Fruit fly (Drosophila melanogaster) whole organism, adult: ENCODE data around the gene CkIIalpha-i1.

Source experiments
- CG11617 ChIP-seq: fragments of 200-800 bp; sonication (Bioruptor generic); optimal IDR thresholded peaks from 2 replicates; lab custom pipeline; 2017; ENCODE audit warnings: mild to moderate bottlenecking, missing biosample characterization, missing genetic modification reagents, missing genetic modification characterization
- CG12768 ChIP-seq: fragments of 200-800 bp; sonication (Bioruptor generic); optimal IDR thresholded peaks from 2 replicates; lab custom pipeline; 2017; ENCODE audit warnings: missing biosample characterization, missing genetic modification characterization, mild to moderate bottlenecking, moderate library complexity, missing genetic modification reagents
- CG14711 ChIP-seq: fragments of 200-800 bp; sonication (Bioruptor generic); optimal IDR thresholded peaks from 2 replicates; lab custom pipeline; 2018; ENCODE audit warnings: missing biosample characterization, mild to moderate bottlenecking, missing genetic modification characterization, moderate library complexity
- CG1620 ChIP-seq: fragments of 200-800 bp; sonication (Bioruptor generic); optimal IDR thresholded peaks from 2 replicates; lab custom pipeline; 2016; ENCODE audit warnings: missing biosample characterization, missing genetic modification characterization
- CG33017 ChIP-seq: fragments of 200-800 bp; sonication (Bioruptor generic); optimal IDR thresholded peaks from 2 replicates; lab custom pipeline; 2018; ENCODE audit warnings: missing biosample characterization, mild to moderate bottlenecking, missing genetic modification characterization, moderate library complexity
- CG5204 ChIP-seq: fragments of 200-800 bp; sonication (Bioruptor generic); optimal IDR thresholded peaks from 2 replicates; lab custom pipeline; 2016; ENCODE audit warnings: missing biosample characterization, missing genetic modification characterization
- CG7045 ChIP-seq: fragments of 200-800 bp; sonication (Bioruptor generic); optimal IDR thresholded peaks from 2 replicates; lab custom pipeline; 2017; ENCODE audit warnings: missing biosample characterization, mild to moderate bottlenecking, missing genetic modification characterization
- CG7101 ChIP-seq: fragments of 200-800 bp; sonication (Bioruptor generic); optimal IDR thresholded peaks from 2 replicates; lab custom pipeline; 2018; ENCODE audit warnings: missing biosample characterization, mild to moderate bottlenecking, missing genetic modification characterization, moderate library complexity
- Clk ChIP-seq: fragments of 200-800 bp; sonication (Bioruptor generic); optimal IDR thresholded peaks from 2 replicates; lab custom pipeline; 2017; ENCODE audit warnings: missing biosample characterization, missing genetic modification characterization
- Crg-1 ChIP-seq: fragments of 200-800 bp; sonication (Bioruptor generic); optimal IDR thresholded peaks from 2 replicates; lab custom pipeline; 2016; ENCODE audit warnings: missing biosample characterization, missing genetic modification characterization
- Hr96 ChIP-seq: fragments of 200-800 bp; sonication (Bioruptor generic); optimal IDR thresholded peaks from 2 replicates; lab custom pipeline; 2016; ENCODE audit warnings: missing biosample characterization, missing genetic modification characterization
- Mnt ChIP-seq: fragments of 200-800 bp; sonication (Bioruptor generic); optimal IDR thresholded peaks from 2 replicates; lab custom pipeline; 2016; ENCODE audit warnings: missing biosample characterization, mild to moderate bottlenecking, missing genetic modification characterization
- bab1 ChIP-seq: fragments of 200-800 bp; sonication (Bioruptor generic); optimal IDR thresholded peaks from 3 replicates; lab custom pipeline; 2019; ENCODE audit warnings: missing biosample characterization, mild to moderate bottlenecking, missing genetic modification characterization, moderate library complexity
- cic ChIP-seq: fragments of 200-800 bp; sonication (Bioruptor generic); optimal IDR thresholded peaks from 2 replicates; lab custom pipeline; 2017; ENCODE audit warnings: missing biosample characterization, mild to moderate bottlenecking, missing genetic modification characterization, moderate library complexity
- cnc ChIP-seq, 2 experiments: fragments of >200 bp; optimal IDR thresholded peaks; 2 replicates each; lab custom pipeline; 2017
- kay ChIP-seq: fragments of 200-800 bp; sonication (Bioruptor generic); peaks from one replicate; lab custom pipeline; 2016; ENCODE audit warnings: missing biosample characterization, missing genetic modification characterization, borderline replicate concordance
- ovo ChIP-seq: fragments of 200-800 bp; sonication (Bioruptor generic); optimal IDR thresholded peaks from 2 replicates; lab custom pipeline; 2016; ENCODE audit warnings: missing biosample characterization, missing genetic modification characterization
- pad ChIP-seq: fragments of 200-800 bp; sonication (Bioruptor generic); optimal IDR thresholded peaks from 3 replicates; lab custom pipeline; 2017; ENCODE audit warnings: missing biosample characterization, missing genetic modification characterization, mild to moderate bottlenecking, moderate library complexity, missing genetic modification reagents
- tj ChIP-seq: fragments of 200-800 bp; sonication (Bioruptor generic); optimal IDR thresholded peaks from 3 replicates; lab custom pipeline; 2017; ENCODE audit warnings: missing biosample characterization, mild to moderate bottlenecking, missing genetic modification characterization, moderate library complexity
- toe ChIP-seq: fragments of 200-800 bp; sonication (Bioruptor generic); optimal IDR thresholded peaks from 2 replicates; lab custom pipeline; 2016; ENCODE audit warnings: missing biosample characterization, missing genetic modification characterization

Gene CkIIalpha-i1

dm6 chr3L:15844577-15844976 lies 27.8 kb downstream of the CkIIalpha-i1 start:
- TF ChIP-seq CG7045 (GFP tag; lab: Kevin White, UChicago), result no peak
- no peak for TF ChIP-seq CG5204 (GFP tag; lab: Kevin White, UChicago)
- no peak for TF ChIP-seq CG14711
- TF ChIP-seq CG33017 (tag; lab: Kevin White, UChicago), result no peak
- no peak for TF ChIP-seq Clk
- TF ChIP-seq cnc (optimal IDR thresholded peaks at IDR 0.05; lab: Kevin White, UChicago), result no peak
- no peak for TF ChIP-seq pad (GFP tag; lab: Kevin White, UChicago)
- TF ChIP-seq Hr96, result no peak
- no peak for TF ChIP-seq CG1620 (GFP tag; lab: Kevin White, UChicago)
- TF ChIP-seq Crg-1 (GFP tag; lab: Kevin White, UChicago), result no peak
- no peak for TF ChIP-seq tj
- no peak for TF ChIP-seq bab1 (GFP tag; lab: Kevin White, UChicago)
- TF ChIP-seq CG7101 (tag; lab: Kevin White, UChicago), result no peak
- TF ChIP-seq Mnt (GFP tag; lab: Kevin White, UChicago), result no peak
- no peak for TF ChIP-seq cic

dm6 chr3L:15847224-15847623 lies 30.4 kb downstream of the CkIIalpha-i1 start:
- TF ChIP-seq CG33017 (tag; lab: Kevin White, UChicago) (no peak), bab1 (GFP tag; lab: Kevin White, UChicago) (no peak), CG7101 (tag; lab: Kevin White, UChicago) (no peak), CG11617 (GFP tag; lab: Kevin White, UChicago) (no peak), toe (GFP tag; lab: Kevin White, UChicago) (no peak), Hr96 (no peak), Mnt (GFP tag; lab: Kevin White, UChicago) (no peak), CG5204 (GFP tag; lab: Kevin White, UChicago) (no peak), Clk (no peak), cnc (optimal IDR thresholded peaks at IDR 0.05; lab: Kevin White, UChicago) (no peak), kay (no peak), Crg-1 (GFP tag; lab: Kevin White, UChicago) (no peak), pad (GFP tag; lab: Kevin White, UChicago) (no peak), CG7045 (GFP tag; lab: Kevin White, UChicago) (no peak), ovo (GFP tag; lab: Kevin White, UChicago) (no peak)

- TF ChIP-seq ovo (GFP tag; lab: Kevin White, UChicago) (no peak), bab1 (GFP tag; lab: Kevin White, UChicago) (no peak), toe (GFP tag; lab: Kevin White, UChicago) (no peak), CG7101 (tag; lab: Kevin White, UChicago) (no peak), kay (no peak), Clk (no peak), pad (GFP tag; lab: Kevin White, UChicago) (no peak), CG14711 (no peak), Mnt (GFP tag; lab: Kevin White, UChicago) (no peak), CG12768 (GFP tag; lab: Kevin White, UChicago) (no peak), CG11617 (GFP tag; lab: Kevin White, UChicago) (no peak), Hr96 (no peak), Crg-1 (GFP tag; lab: Kevin White, UChicago) (no peak), CG33017 (tag; lab: Kevin White, UChicago) (no peak), CG5204 (GFP tag; lab: Kevin White, UChicago) (no peak), tj (no peak), cnc (optimal IDR thresholded peaks at IDR 0.05; lab: Kevin White, UChicago) (no peak), CG7045 (GFP tag; lab: Kevin White, UChicago) (no peak), CG1620 (GFP tag; lab: Kevin White, UChicago) (no peak)
These were observed 30.9 kb downstream of the CkIIalpha-i1 start for dm6 chr3L:15847655-15848054.

dm6 chr3L:15856035-15856434 lies 39.3 kb downstream of the CkIIalpha-i1 start:
- no peak for TF ChIP-seq CG11617 (GFP tag; lab: Kevin White, UChicago)
- no peak for TF ChIP-seq CG12768 (GFP tag; lab: Kevin White, UChicago)
- no peak for TF ChIP-seq bab1 (GFP tag; lab: Kevin White, UChicago)
- no peak for TF ChIP-seq Hr96
